Fruit fly (Drosophila melanogaster) whole organism, prepupa: ENCODE results near the gene CG13700.

Source experiments
- Blimp-1 ChIP-seq: fragments of 200-800 bp; sonication (Bioruptor generic); optimal IDR thresholded peaks from 3 replicates; lab custom pipeline; 2017; ENCODE audit warnings: missing biosample characterization, missing genetic modification characterization, mild to moderate bottlenecking, moderate library complexity, missing genetic modification reagents
- CG10631 ChIP-seq: fragments of 200-800 bp; sonication (Bioruptor generic); optimal IDR thresholded peaks from 2 replicates; lab custom pipeline; 2016; ENCODE audit warnings: missing biosample characterization, missing genetic modification characterization
- CG10669 ChIP-seq: fragments of 200-800 bp; sonication (Bioruptor generic); optimal IDR thresholded peaks from 3 replicates; lab custom pipeline; 2018; ENCODE audit warnings: missing biosample characterization, mild to moderate bottlenecking, missing genetic modification characterization, moderate library complexity
- CG11294 ChIP-seq: fragments of 200-800 bp; sonication (Bioruptor generic); IDR thresholded peaks from 2 replicates; pipeline ENCODE4 v1.3.6; 2022; ENCODE audit warnings: missing biosample characterization, missing genetic modification characterization
- CG15336 ChIP-seq: fragments of 200-800 bp; sonication (Bioruptor generic); IDR thresholded peaks from 2 replicates; pipeline ENCODE4 v1.3.6; 2022; ENCODE audit warnings: missing biosample characterization, missing genetic modification characterization
- CG1621 ChIP-seq: fragments of 200-800 bp; sonication (Bioruptor generic); optimal IDR thresholded peaks from 3 replicates; lab custom pipeline; 2018; ENCODE audit warnings: missing biosample characterization, mild to moderate bottlenecking, missing genetic modification characterization
- CG31627 ChIP-seq: fragments of 200-800 bp; sonication (Bioruptor generic); optimal IDR thresholded peaks from 3 replicates; lab custom pipeline; 2016; ENCODE audit warnings: missing biosample characterization, missing genetic modification characterization
- CG32006 ChIP-seq: fragments of 200-800 bp; sonication (Bioruptor generic); optimal IDR thresholded peaks from 3 replicates; lab custom pipeline; 2017; ENCODE audit warnings: missing biosample characterization, mild to moderate bottlenecking, missing genetic modification characterization
- CG34406 ChIP-seq: fragments of 200-800 bp; sonication (Bioruptor generic); optimal IDR thresholded peaks from 3 replicates; lab custom pipeline; 2016; ENCODE audit warnings: missing biosample characterization, missing genetic modification characterization
- CG4318 ChIP-seq: fragments of 200-800 bp; sonication (Bioruptor generic); optimal IDR thresholded peaks from 3 replicates; lab custom pipeline; 2017; ENCODE audit warnings: missing biosample characterization, mild to moderate bottlenecking, missing genetic modification characterization
- CG6163 ChIP-seq: fragments of 200-800 bp; sonication (Bioruptor generic); IDR thresholded peaks from 3 replicates; pipeline ENCODE4 v1.3.6; 2022; ENCODE audit warnings: missing biosample characterization, missing genetic modification characterization
- CG6276 ChIP-seq: fragments of 200-800 bp; sonication (Bioruptor generic); optimal IDR thresholded peaks from 2 replicates; lab custom pipeline; 2017; ENCODE audit warnings: missing biosample characterization, mild to moderate bottlenecking, missing genetic modification characterization
- CG6792 ChIP-seq: fragments of 200-800 bp; sonication (Bioruptor generic); optimal IDR thresholded peaks from 3 replicates; lab custom pipeline; 2016; ENCODE audit warnings: missing biosample characterization, missing genetic modification characterization
- CG6808 ChIP-seq: fragments of 200-800 bp; sonication (Bioruptor generic); optimal IDR thresholded peaks from 3 replicates; lab custom pipeline; 2017; ENCODE audit warnings: missing biosample characterization, missing genetic modification characterization, mild to moderate bottlenecking, moderate library complexity, missing genetic modification reagents
- CG6854 ChIP-seq: fragments of 200-800 bp; sonication (Bioruptor generic); optimal IDR thresholded peaks from 2 replicates; lab custom pipeline; 2017; ENCODE audit warnings: missing biosample characterization, mild to moderate bottlenecking, missing genetic modification characterization
- CG7368 ChIP-seq: fragments of 200-800 bp; sonication (Bioruptor generic); optimal IDR thresholded peaks from 3 replicates; lab custom pipeline; 2016; ENCODE audit warnings: missing biosample characterization, missing genetic modification characterization
- CG8119 ChIP-seq: fragments of 200-800 bp; sonication (Bioruptor generic); IDR thresholded peaks from 3 replicates; pipeline ENCODE4 v1.3.6; 2022; ENCODE audit warnings: missing biosample characterization, missing genetic modification characterization
- CG8319 ChIP-seq: fragments of 200-800 bp; sonication (Bioruptor generic); optimal IDR thresholded peaks from 3 replicates; lab custom pipeline; 2016; ENCODE audit warnings: missing biosample characterization, missing genetic modification characterization
- CG8632 ChIP-seq: fragments of 200-800 bp; sonication (Bioruptor generic); optimal IDR thresholded peaks from 3 replicates; lab custom pipeline; 2016; ENCODE audit warnings: missing biosample characterization, missing genetic modification characterization
- CG9139 ChIP-seq: fragments of 200-800 bp; sonication (Bioruptor generic); optimal IDR thresholded peaks from 3 replicates; lab custom pipeline; 2017; ENCODE audit warnings: missing biosample characterization, mild to moderate bottlenecking, missing genetic modification characterization
- Eip75B ChIP-seq: fragments of 200-800 bp; sonication (Bioruptor generic); optimal IDR thresholded peaks from 3 replicates; lab custom pipeline; 2016; ENCODE audit warnings: missing biosample characterization, missing genetic modification characterization
- Eip93F ChIP-seq: fragments of 200-800 bp; sonication (Bioruptor generic); optimal IDR thresholded peaks from 2 replicates; lab custom pipeline; 2016; ENCODE audit warnings: missing biosample characterization, mild to moderate bottlenecking, missing genetic modification characterization
- Ets96B ChIP-seq: fragments of 200-800 bp; optimal IDR thresholded peaks from 2 replicates; lab custom pipeline; 2019; ENCODE audit warnings: missing biosample characterization, mild to moderate bottlenecking, missing genetic modification characterization, moderate library complexity
- Gug ChIP-seq: fragments of 200-800 bp; sonication (Bioruptor generic); IDR thresholded peaks from 2 replicates; pipeline ENCODE4 v1.3.6; 2022; ENCODE audit warnings: missing biosample characterization, missing genetic modification characterization
- Hr38 ChIP-seq: sonication (Bioruptor generic); optimal IDR thresholded peaks from 2 replicates; lab custom pipeline; 2016; ENCODE audit warnings: missing biosample characterization, missing genetic modification characterization
- Hr39 ChIP-seq: fragments of 200-800 bp; sonication (Bioruptor generic); optimal IDR thresholded peaks from 2 replicates; lab custom pipeline; 2016; ENCODE audit warnings: missing biosample characterization, missing genetic modification characterization
- Hr4 ChIP-seq: fragments of 200-800 bp; sonication (Bioruptor generic); optimal IDR thresholded peaks from 3 replicates; lab custom pipeline; 2016; ENCODE audit warnings: missing biosample characterization, missing genetic modification characterization
- Lpt ChIP-seq: fragments of 200-800 bp; sonication (Bioruptor generic); optimal IDR thresholded peaks from 3 replicates; lab custom pipeline; 2016; ENCODE audit warnings: missing biosample characterization, missing genetic modification characterization
- Met ChIP-seq: fragments of 200-800 bp; sonication (Bioruptor generic); optimal IDR thresholded peaks from 3 replicates; lab custom pipeline; 2016; ENCODE audit warnings: missing biosample characterization, missing genetic modification characterization
- Smox ChIP-seq: fragments of 200-800 bp; sonication (Bioruptor generic); optimal IDR thresholded peaks from 3 replicates; lab custom pipeline; 2016; ENCODE audit warnings: missing biosample characterization, missing genetic modification characterization
- Sox14 ChIP-seq: fragments of 200-800 bp; sonication (Bioruptor generic); optimal IDR thresholded peaks from 3 replicates; lab custom pipeline; 2016; ENCODE audit warnings: missing biosample characterization, missing genetic modification characterization
- Sox15 ChIP-seq: fragments of 200-800 bp; sonication (Bioruptor generic); optimal IDR thresholded peaks from 3 replicates; lab custom pipeline; 2016; ENCODE audit warnings: missing biosample characterization, missing genetic modification characterization
- acj6 ChIP-seq: fragments of 200-800 bp; sonication (Bioruptor generic); optimal IDR thresholded peaks from 3 replicates; lab custom pipeline; 2016; ENCODE audit warnings: missing biosample characterization, missing genetic modification characterization
- cyc ChIP-seq: fragments of 200-800 bp; sonication (Bioruptor generic); optimal IDR thresholded peaks from 3 replicates; lab custom pipeline; 2016; ENCODE audit warnings: missing biosample characterization, missing genetic modification characterization
- dac ChIP-seq: fragments of 200-800 bp; sonication (Bioruptor generic); optimal IDR thresholded peaks from 2 replicates; lab custom pipeline; 2017; ENCODE audit warnings: missing biosample characterization, mild to moderate bottlenecking, missing genetic modification characterization
- dsx ChIP-seq: fragments of 200-800 bp; optimal IDR thresholded peaks from 3 replicates; lab custom pipeline; 2019; ENCODE audit warnings: missing biosample characterization, mild to moderate bottlenecking, missing genetic modification characterization, moderate library complexity; ENCODE audit not compliant: poor library complexity, severe bottlenecking
- eg ChIP-seq: fragments of 200-800 bp; sonication (Bioruptor generic); IDR thresholded peaks from 3 replicates; pipeline ENCODE4 v1.3.6; 2022; ENCODE audit warnings: missing biosample characterization, missing genetic modification characterization
- fd85E ChIP-seq: fragments of 200-800 bp; sonication (Bioruptor generic); optimal IDR thresholded peaks from 3 replicates; lab custom pipeline; 2016; ENCODE audit warnings: missing biosample characterization, missing genetic modification characterization
- fkh ChIP-seq: fragments of 200-800 bp; sonication (Bioruptor generic); optimal IDR thresholded peaks from 3 replicates; lab custom pipeline; 2017; ENCODE audit warnings: missing biosample characterization, mild to moderate bottlenecking, missing genetic modification characterization, moderate library complexity
- lz ChIP-seq: fragments of 200-800 bp; sonication (Bioruptor generic); optimal IDR thresholded peaks from 3 replicates; lab custom pipeline; 2016; ENCODE audit warnings: missing biosample characterization, missing genetic modification characterization
- net ChIP-seq: fragments of 200-800 bp; sonication (Bioruptor generic); optimal IDR thresholded peaks from 3 replicates; lab custom pipeline; 2016; ENCODE audit warnings: missing biosample characterization, missing genetic modification characterization
- pdm3 ChIP-seq: fragments of 200-800 bp; sonication (Bioruptor generic); optimal IDR thresholded peaks from 3 replicates; lab custom pipeline; 2016; ENCODE audit warnings: missing biosample characterization, missing genetic modification characterization
- salr ChIP-seq, 2 experiments: fragments of 200-800 bp; sonication (Bioruptor generic); optimal IDR thresholded peaks; 3 replicates each; lab custom pipeline; 2016 to 2018; ENCODE audit warnings: missing biosample characterization in 2 of 2, missing genetic modification characterization in 2 of 2, mild to moderate bottlenecking in 1 of 2
- spab ChIP-seq: fragments of 200-800 bp; sonication (Bioruptor generic); optimal IDR thresholded peaks from 2 replicates; lab custom pipeline; 2017; ENCODE audit warnings: missing biosample characterization, mild to moderate bottlenecking, missing genetic modification characterization, missing genetic modification reagents
- ss ChIP-seq, 2 experiments: fragments of 200-800 bp; sonication (Bioruptor generic); optimal IDR thresholded peaks; 2 replicates in 1 of 2; 3 replicates in 1 of 2; lab custom pipeline; 2017 to 2018; ENCODE audit warnings: mild to moderate bottlenecking in 2 of 2, missing biosample characterization in 2 of 2, missing genetic modification characterization in 2 of 2, moderate library complexity in 1 of 2
- svp ChIP-seq: fragments of 200-800 bp; sonication (Bioruptor generic); peaks from one replicate; lab custom pipeline; 2016; ENCODE audit warnings: missing biosample characterization, missing genetic modification characterization
- topi ChIP-seq: fragments of 200-800 bp; sonication (Bioruptor generic); optimal IDR thresholded peaks from 3 replicates; lab custom pipeline; 2016; ENCODE audit warnings: missing biosample characterization, missing genetic modification characterization
- vri ChIP-seq: fragments of 200-800 bp; sonication (Bioruptor generic); optimal IDR thresholded peaks from 3 replicates; lab custom pipeline; 2016; ENCODE audit warnings: missing biosample characterization, mild to moderate bottlenecking, missing genetic modification characterization

CG13700 gene

dm6 chr3L:18257001-18257400, 44.1 kb downstream of the CG13700 start:
- TF ChIP-seq CG15336 (GFP tag; lab: Robert Waterston, UW): peak; percentile 57
- TF ChIP-seq CG10631: peak; percentile 9
- TF ChIP-seq CG8119: peak; percentile 56; the same call in 2 of the 3 replicates
- TF ChIP-seq Met: no peak
- TF ChIP-seq fkh (GFP tag; lab: Kevin White, UChicago): no peak
- TF ChIP-seq CG7368 (GFP tag; lab: Kevin White, UChicago): no peak
- TF ChIP-seq Hr4 (GFP tag; lab: Kevin White, UChicago): peak; percentile 11
- TF ChIP-seq salr (GFP tag; optimal IDR thresholded peaks at IDR 0.05; lab: Kevin White, UChicago): peak in 1 of 2 experiments; percentile 8
- peak; percentile 3 for TF ChIP-seq dac (GFP tag; lab: Kevin White, UChicago)
- peak; percentile 39 for TF ChIP-seq CG32006 (GFP tag; lab: Kevin White, UChicago)
- no peak for TF ChIP-seq CG6276
- TF ChIP-seq CG10669 (GFP tag; lab: Kevin White, UChicago): no peak
- peak; percentile 24 for TF ChIP-seq Sox14 (GFP tag; lab: Kevin White, UChicago)

- TF ChIP-seq CG9139 (GFP tag; lab: Kevin White, UChicago) (no peak), CG6854 (no peak), CG31627 (GFP tag; lab: Kevin White, UChicago) (no peak), Eip93F (GFP tag; lab: Kevin White, UChicago) (no peak), Hr39 (no peak), pdm3 (GFP tag; lab: Kevin White, UChicago) (no peak), Gug (no peak), acj6 (no peak), CG10631 (no peak), net (GFP tag; lab: Kevin White, UChicago) (no peak), cyc (no peak), spab (no peak), ss (GFP tag; optimal IDR thresholded peaks at IDR 0.05; lab: Kevin White, UChicago) (no peak), eg (no peak), Blimp-1 (GFP tag; lab: Kevin White, UChicago) (no peak), Hr38 (no peak), CG6163 (GFP tag; lab: Robert Waterston, UW) (no peak), Hr4 (GFP tag; lab: Kevin White, UChicago) (no peak)
These were observed 49.3 kb downstream of the CG13700 start, which contains the start of gene CheA75a for dm6 chr3L:18251788-18252187. Gene CheA75a (plus strand): TSS chr3L:18252088.

dm6 chr3L:18250652-18251051, 50.4 kb downstream of the CG13700 start:
- TF ChIP-seq svp (GFP tag; lab: Kevin White, UChicago) (peak; percentile 46), Eip75B (no peak), CG6808 (GFP tag; lab: Kevin White, UChicago) (no peak), vri (no peak), salr (GFP tag; optimal IDR thresholded peaks at IDR 0.05; lab: Kevin White, UChicago) (peak in 1 of 2 experiments; percentile 11), CG6854 (no peak), CG6163 (GFP tag; lab: Robert Waterston, UW) (peak; percentile 51; the same call in 2 of the 3 replicates), CG8319 (no peak), CG11294 (GFP tag; lab: Robert Waterston, UW) (no peak), dsx (GFP tag; lab: Kevin White, UChicago) (no peak), Ets96B (tag; lab: Kevin White, UChicago) (no peak), Lpt (no peak), Hr4 (GFP tag; lab: Kevin White, UChicago) (peak; percentile 41), CG34406 (GFP tag; lab: Kevin White, UChicago) (no peak), dac (GFP tag; lab: Kevin White, UChicago) (no peak), CG10631 (peak; percentile 23), fd85E (GFP tag; lab: Kevin White, UChicago) (no peak), CG10669 (GFP tag; lab: Kevin White, UChicago) (no peak), Sox15 (no peak), cyc (no peak), CG8632 (GFP tag; lab: Kevin White, UChicago) (no peak), CG1621 (tag; lab: Kevin White, UChicago) (no peak), spab (no peak), topi (GFP tag; lab: Kevin White, UChicago) (no peak), lz (GFP tag; lab: Kevin White, UChicago) (no peak), CG6792 (GFP tag; lab: Kevin White, UChicago) (no peak), CG4318 (GFP tag; lab: Kevin White, UChicago) (peak; percentile 6), Smox (no peak), eg (peak; percentile 51; the same call in 2 of the 3 replicates), fkh (GFP tag; lab: Kevin White, UChicago) (no peak), net (GFP tag; lab: Kevin White, UChicago) (no peak), acj6 (no peak), CG7368 (GFP tag; lab: Kevin White, UChicago) (no peak)
